Fruit fly (Drosophila melanogaster) whole organism, wandering third instar larva: Measurements from ENCODE around the gene ALiX.

Experiments
- GATAd ChIP-seq: sonication (Bioruptor generic); optimal IDR thresholded peaks from 2 replicates; lab custom pipeline; 2016; ENCODE audit warnings: missing biosample characterization, missing genetic modification characterization
- HLH106 ChIP-seq: fragments of 200-800 bp; optimal IDR thresholded peaks from 3 replicates; lab custom pipeline; 2019; ENCODE audit warnings: missing biosample characterization, mild to moderate bottlenecking, missing genetic modification characterization, moderate library complexity
- Hnf4 ChIP-seq: fragments of 200-800 bp; sonication (Bioruptor generic); optimal IDR thresholded peaks from 2 replicates; lab custom pipeline; 2016; ENCODE audit warnings: missing biosample characterization, mild to moderate bottlenecking, missing genetic modification characterization
- Hr78 ChIP-seq: fragments of >200 bp; optimal IDR thresholded peaks from 2 replicates; lab custom pipeline; 2017; ENCODE audit warnings: missing biosample characterization, missing genetic modification characterization
- Hr83 ChIP-seq: fragments of 200-300 bp; sonication (Bioruptor generic); optimal IDR thresholded peaks from 2 replicates; lab custom pipeline; 2016; ENCODE audit warnings: missing biosample characterization, mild to moderate bottlenecking, missing genetic modification characterization, moderate library complexity; ENCODE audit not compliant: poor library complexity, severe bottlenecking
- Jra ChIP-seq: sonication (Bioruptor generic); optimal IDR thresholded peaks from 2 replicates; lab custom pipeline; 2016; ENCODE audit warnings: missing biosample characterization, missing genetic modification characterization
- Mio ChIP-seq: sonication (Bioruptor generic); optimal IDR thresholded peaks from 2 replicates; lab custom pipeline; 2016; ENCODE audit warnings: missing biosample characterization, missing genetic modification characterization
- Myc ChIP-seq: fragments of >200 bp; optimal IDR thresholded peaks from 2 replicates; lab custom pipeline; 2017
- N ChIP-seq: fragments of >200 bp; optimal IDR thresholded peaks from 2 replicates; lab custom pipeline; 2018; ENCODE audit warnings: missing biosample characterization, missing external identifiers, missing genetic modification characterization
- OdsH ChIP-seq: fragments of 200-800 bp; sonication (Bioruptor generic); optimal IDR thresholded peaks from 2 replicates; lab custom pipeline; 2016; ENCODE audit warnings: missing biosample characterization, mild to moderate bottlenecking, missing genetic modification characterization
- Rel ChIP-seq, 2 experiments: fragments of 200-800 bp; sonication (Bioruptor generic) in 1 of 2; optimal IDR thresholded peaks; 2 replicates in 1 of 2; 3 replicates in 1 of 2; lab custom pipeline; 2016 to 2019; ENCODE audit warnings: mild to moderate bottlenecking in 2 of 2, missing biosample characterization in 2 of 2, missing genetic modification characterization in 2 of 2, moderate library complexity in 1 of 2
- Sp1 ChIP-seq: fragments of 200-800 bp; sonication (Bioruptor generic); optimal IDR thresholded peaks from 3 replicates; lab custom pipeline; 2019; ENCODE audit warnings: missing biosample characterization, mild to moderate bottlenecking, missing genetic modification characterization, moderate library complexity
- Vsx2 ChIP-seq: fragments of 200-300, 225-300 bp; sonication (Bioruptor generic); optimal IDR thresholded peaks from 2 replicates; lab custom pipeline; 2018; ENCODE audit warnings: missing biosample characterization, missing genetic modification characterization; ENCODE audit not compliant: partially characterized antibody
- br ChIP-seq: fragments of 200-800 bp; sonication (Bioruptor generic); optimal IDR thresholded peaks from 2 replicates; lab custom pipeline; 2016; ENCODE audit warnings: missing biosample characterization, missing genetic modification characterization
- brk ChIP-seq: fragments of 200-800 bp; sonication (Bioruptor generic); optimal IDR thresholded peaks from 2 replicates; lab custom pipeline; 2016; ENCODE audit warnings: missing biosample characterization, mild to moderate bottlenecking, missing genetic modification characterization
- dmrt93B ChIP-seq: fragments of 200-800 bp; sonication (Bioruptor generic); optimal IDR thresholded peaks from 2 replicates; lab custom pipeline; 2018; ENCODE audit warnings: missing biosample characterization, mild to moderate bottlenecking, missing genetic modification characterization
- dsf ChIP-seq: sonication (Bioruptor generic); optimal IDR thresholded peaks from 2 replicates; lab custom pipeline; 2016; ENCODE audit warnings: missing biosample characterization, missing genetic modification characterization, borderline replicate concordance
- ey ChIP-seq: fragments of 200-800 bp; sonication (Bioruptor generic); optimal IDR thresholded peaks from 2 replicates; lab custom pipeline; 2016; ENCODE audit warnings: missing biosample characterization, missing genetic modification characterization
- foxo ChIP-seq, 2 experiments: fragments of 200-800 bp; sonication (Bioruptor generic); optimal IDR thresholded peaks; 2 replicates in 1 of 2; 3 replicates in 1 of 2; lab custom pipeline; 2016 to 2017; ENCODE audit warnings: missing biosample characterization in 2 of 2, missing genetic modification characterization in 2 of 2
- fru ChIP-seq: fragments of 200-800 bp; sonication (Bioruptor generic); optimal IDR thresholded peaks from 3 replicates; lab custom pipeline; 2016; ENCODE audit warnings: missing biosample characterization, mild to moderate bottlenecking, missing genetic modification characterization
- h ChIP-seq: fragments of 200-800 bp; sonication (Bioruptor generic); optimal IDR thresholded peaks from 3 replicates; lab custom pipeline; 2016; ENCODE audit warnings: missing biosample characterization, mild to moderate bottlenecking, missing genetic modification characterization
- jim ChIP-seq: fragments of 175-275, 200-325 bp; sonication (Bioruptor generic); optimal IDR thresholded peaks from 2 replicates; lab custom pipeline; 2016; ENCODE audit warnings: missing biosample characterization, mild to moderate bottlenecking, missing genetic modification characterization
- lola ChIP-seq: fragments of >200 bp; optimal IDR thresholded peaks from 2 replicates; lab custom pipeline; 2017; ENCODE audit warnings: missing biosample characterization, missing genetic modification characterization
- pan ChIP-seq: fragments of >200 bp; optimal IDR thresholded peaks from 2 replicates; lab custom pipeline; 2017
- psq ChIP-seq: fragments of 200-800 bp; sonication (Bioruptor generic); optimal IDR thresholded peaks from 3 replicates; lab custom pipeline; 2017; ENCODE audit warnings: missing biosample characterization, mild to moderate bottlenecking, missing genetic modification characterization, moderate library complexity
- sage ChIP-seq: fragments of 200-800 bp; sonication (Bioruptor generic); optimal IDR thresholded peaks from 2 replicates; lab custom pipeline; 2016; ENCODE audit warnings: missing biosample characterization, mild to moderate bottlenecking, missing genetic modification characterization
- sv ChIP-seq: fragments of 200-800 bp; sonication (Bioruptor generic); optimal IDR thresholded peaks from 3 replicates; lab custom pipeline; 2016; ENCODE audit warnings: missing biosample characterization, missing genetic modification characterization
- tai ChIP-seq: sonication (Bioruptor generic); optimal IDR thresholded peaks from 2 replicates; lab custom pipeline; 2016; ENCODE audit warnings: missing biosample characterization, missing genetic modification characterization
- usp ChIP-seq: fragments of >200 bp; optimal IDR thresholded peaks from 2 replicates; lab custom pipeline; 2017; ENCODE audit warnings: missing biosample characterization, missing genetic modification characterization

Gene ALiX

DNA sequence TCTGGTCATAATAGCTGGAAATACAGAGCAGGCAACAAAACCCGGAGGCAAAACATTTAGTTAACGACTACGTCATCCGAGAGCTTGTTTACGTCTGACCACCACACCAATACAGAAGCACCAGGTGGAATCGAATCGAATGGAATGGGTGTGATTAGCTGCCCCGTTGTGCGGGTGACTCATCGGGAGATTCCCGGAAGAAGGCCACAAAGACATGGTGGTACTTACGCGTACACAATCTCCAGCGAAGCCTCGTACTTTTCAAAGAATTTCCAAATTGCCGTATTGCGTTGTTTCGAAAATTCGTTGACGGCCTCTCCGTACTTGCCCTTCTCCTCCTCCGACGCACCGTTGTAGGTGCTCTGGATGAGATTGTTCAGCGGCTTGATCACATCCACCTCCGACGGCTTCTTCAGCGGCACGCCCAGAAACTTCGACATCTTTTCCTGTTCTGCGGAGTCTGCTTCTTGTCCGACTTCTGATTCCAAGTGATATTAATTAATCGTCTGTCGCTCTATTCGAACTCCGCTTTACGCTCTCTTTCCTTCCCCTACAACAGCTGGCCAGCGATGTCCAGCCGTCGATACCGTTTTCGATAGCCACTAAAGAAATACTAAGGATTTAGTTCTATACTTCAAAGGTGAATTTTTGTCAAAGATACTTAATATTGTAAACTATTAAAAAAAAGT, at the start of gene ALiX:
TSS of gene ALiX (minus strand) at position 571 of the 689 bp plus-strand sequence.
- no peak for TF ChIP-seq foxo (GFP tag; optimal IDR thresholded peaks at IDR 0.05; lab: Kevin White, UChicago)
- TF ChIP-seq psq: peak; percentile 70
- TF ChIP-seq dmrt93B (GFP tag; lab: Kevin White, UChicago): no peak
- no peak for TF ChIP-seq Rel (GFP tag; optimal IDR thresholded peaks at IDR 0.05; lab: Kevin White, UChicago)
- TF ChIP-seq Rel (tag; optimal IDR thresholded peaks at IDR 0.05; lab: Kevin White, UChicago): peak; percentile 73
- no peak for TF ChIP-seq Vsx2 (GFP tag; lab: Kevin White, UChicago)
- TF ChIP-seq Hnf4 (GFP tag; lab: Kevin White, UChicago): no peak
- no peak for TF ChIP-seq OdsH (GFP tag; lab: Kevin White, UChicago)

DNA sequence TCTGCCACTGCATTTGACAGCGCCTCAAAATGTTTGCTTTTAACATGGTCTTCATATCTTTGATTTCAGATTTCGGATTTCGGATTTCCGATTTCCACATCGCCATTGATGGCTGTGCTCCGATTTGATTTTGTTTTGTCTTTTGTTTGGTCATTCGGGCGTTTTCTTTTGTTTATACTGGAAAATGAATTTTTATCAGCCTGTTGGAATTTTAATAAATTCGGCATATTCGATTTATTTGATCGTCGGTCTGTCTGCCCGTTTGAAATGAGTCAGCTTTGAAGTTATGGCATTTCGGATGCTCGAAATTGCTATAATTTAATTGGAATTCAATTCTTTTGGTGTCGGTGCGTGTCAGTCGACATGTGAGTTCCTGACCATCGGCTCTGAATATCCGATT, 40.8 kb upstream of the ALiX start:
- TF ChIP-seq tai (GFP tag; lab: Kevin White, UChicago) (no peak), foxo (GFP tag; optimal IDR thresholded peaks at IDR 0.05; lab: Kevin White, UChicago) (no peak), sage (GFP tag; lab: Kevin White, UChicago) (no peak), Vsx2 (GFP tag; lab: Kevin White, UChicago) (no peak), lola (GFP tag; lab: Kevin White, UChicago) (no peak), dsf (GFP tag; lab: Kevin White, UChicago) (no peak), h (GFP tag; lab: Kevin White, UChicago) (no peak), HLH106 (no peak), OdsH (GFP tag; lab: Kevin White, UChicago) (no peak)

dm6 chr3R:27739999-27740398, 40.1 kb upstream of the ALiX start:
- no peak for TF ChIP-seq Myc (lab: Kevin White, UChicago)
- no peak for TF ChIP-seq Hnf4 (GFP tag; lab: Kevin White, UChicago)
- TF ChIP-seq br: no peak
- no peak for TF ChIP-seq usp (GFP tag; lab: Kevin White, UChicago)
- no peak for TF ChIP-seq Jra (GFP tag; lab: Kevin White, UChicago)
- no peak for TF ChIP-seq tai (GFP tag; lab: Kevin White, UChicago)
- no peak for TF ChIP-seq Sp1
- no peak for TF ChIP-seq OdsH (GFP tag; lab: Kevin White, UChicago)
- no peak for TF ChIP-seq Hr83 (GFP tag; lab: Kevin White, UChicago)
- no peak for TF ChIP-seq GATAd
- TF ChIP-seq dmrt93B (GFP tag; lab: Kevin White, UChicago): no peak
- TF ChIP-seq foxo (GFP tag; optimal IDR thresholded peaks at IDR 0.05; lab: Kevin White, UChicago): no peak
- TF ChIP-seq jim: no peak
- no peak for TF ChIP-seq Mio (GFP tag; lab: Kevin White, UChicago)
- no peak for TF ChIP-seq N (GFP tag; lab: Kevin White, UChicago)
- TF ChIP-seq HLH106: no peak
- no peak for TF ChIP-seq fru (GFP tag; lab: Kevin White, UChicago)
- no peak for TF ChIP-seq Hr78 (GFP tag; lab: Kevin White, UChicago)
- TF ChIP-seq ey (GFP tag; lab: Kevin White, UChicago): no peak
- TF ChIP-seq Vsx2 (GFP tag; lab: Kevin White, UChicago): no peak

DNA sequence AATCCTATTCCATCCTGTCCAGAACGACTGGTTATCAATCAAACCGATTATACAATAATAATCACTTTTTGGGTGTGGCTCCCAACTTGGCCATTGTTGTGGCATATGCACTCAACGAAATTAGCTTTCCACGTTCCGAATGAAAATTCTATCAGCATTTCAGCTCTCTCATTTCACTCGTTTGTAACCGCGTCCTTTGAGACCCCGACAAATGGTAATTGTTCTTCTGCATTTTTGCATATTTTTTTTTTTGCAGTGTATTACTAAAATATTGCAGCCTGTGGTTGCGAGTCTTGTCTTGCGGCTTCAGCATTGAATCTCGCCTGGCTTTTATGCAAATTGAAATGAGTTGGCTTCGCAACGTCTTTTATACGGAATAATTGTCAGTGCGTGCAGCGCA, 38.4 kb upstream of the ALiX start:
- TF ChIP-seq Vsx2 (GFP tag; lab: Kevin White, UChicago) (no peak), Jra (GFP tag; lab: Kevin White, UChicago) (no peak)

dm6 chr3R:27737038-27737437, 37.1 kb upstream of the ALiX start:
- TF ChIP-seq OdsH (GFP tag; lab: Kevin White, UChicago): no peak
- no peak for TF ChIP-seq Mio (GFP tag; lab: Kevin White, UChicago)
- no peak for TF ChIP-seq pan (lab: Kevin White, UChicago)
- TF ChIP-seq Sp1: no peak
- TF ChIP-seq brk (GFP tag; lab: Kevin White, UChicago): no peak
- TF ChIP-seq dmrt93B (GFP tag; lab: Kevin White, UChicago): no peak
- TF ChIP-seq sv: no peak
- TF ChIP-seq GATAd: no peak
- no peak for TF ChIP-seq usp (GFP tag; lab: Kevin White, UChicago)
- no peak for TF ChIP-seq Hnf4 (GFP tag; lab: Kevin White, UChicago)
- TF ChIP-seq Hr78 (GFP tag; lab: Kevin White, UChicago): no peak
- TF ChIP-seq Myc (lab: Kevin White, UChicago): no peak
- TF ChIP-seq, all 38 proteins: peak for 0
